Fruit fly (Drosophila melanogaster): ENCODE data around the gene CG6749.
A peak's percentile ranks its signal among the peaks of the same experiment; 100 is the strongest.

CG6749 gene

DNA sequence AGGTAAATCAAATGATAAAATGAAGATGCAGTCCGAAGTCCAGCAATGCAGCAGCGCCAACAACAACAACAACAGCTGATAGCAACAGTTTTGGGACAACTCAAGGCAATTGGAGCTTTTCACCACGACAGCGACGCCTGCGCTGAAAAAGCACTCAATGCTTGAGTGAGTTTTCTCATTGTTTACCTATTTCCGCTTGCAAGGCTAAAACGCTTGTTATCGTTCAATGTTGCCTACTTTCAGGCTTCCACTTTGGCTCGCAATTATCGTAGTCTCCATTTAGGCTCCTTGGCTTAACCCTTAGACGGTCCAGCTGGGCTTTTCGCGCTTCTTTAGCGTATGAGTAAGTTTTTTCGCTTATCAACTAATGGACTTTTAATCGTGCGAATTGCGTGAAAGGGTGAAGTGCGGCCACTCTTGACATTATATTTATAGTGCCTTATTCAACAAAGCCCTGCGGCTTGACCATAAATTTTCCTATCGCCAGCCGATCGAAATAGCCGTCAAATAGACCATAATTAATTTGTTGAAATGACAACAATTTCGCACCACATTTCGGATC, 28.5 kb upstream of the CG6749 start (continued):
- TF ChIP-seq CG8319 (GFP tag; optimal IDR thresholded peaks at IDR 0.05) (no peak), ss (GFP tag; optimal IDR thresholded peaks at IDR 0.05) (peak; percentile 4 to 35), CG8119 (GFP tag; IDR thresholded peaks at IDR 0.05) (peak; percentile 42; the same call in 1 of the 3 replicates), Ets96B (tag; optimal IDR thresholded peaks at IDR 0.05) (no peak), CG11294 (GFP tag; IDR thresholded peaks at IDR 0.05) (no peak), CG6808 (GFP tag; optimal IDR thresholded peaks at IDR 0.05) (no peak), Eip93F (GFP tag; optimal IDR thresholded peaks at IDR 0.05) (no peak), CG4318 (GFP tag; optimal IDR thresholded peaks at IDR 0.05) (no peak), CG16779 (tag; optimal IDR thresholded peaks at IDR 0.05) (no peak), fd85E (GFP tag; optimal IDR thresholded peaks at IDR 0.05) (no peak), Met (GFP tag; optimal IDR thresholded peaks at IDR 0.05) (no peak), Gug (GFP tag; IDR thresholded peaks at IDR 0.05) (no peak), eg (GFP tag; IDR thresholded peaks at IDR 0.05) (no peak), CG32006 (GFP tag; optimal IDR thresholded peaks at IDR 0.05) (no peak), Blimp-1 (GFP tag; optimal IDR thresholded peaks at IDR 0.05) (no peak), fkh (GFP tag; optimal IDR thresholded peaks at IDR 0.05) (peak; percentile 85), net (GFP tag; optimal IDR thresholded peaks at IDR 0.05) (peak; percentile 44), Eip75B (GFP tag; optimal IDR thresholded peaks at IDR 0.05) (no peak), CG6163 (GFP tag; IDR thresholded peaks at IDR 0.05) (0 out of 3 replicates have a peak, but pooled peaks have one; percentile 33), dsx (GFP tag; optimal IDR thresholded peaks at IDR 0.05; ENCODE audit: poor library complexity, severe bottlenecking) (no peak), CG9139 (GFP tag; optimal IDR thresholded peaks at IDR 0.05) (no peak), svp (GFP tag) (peak; percentile 24), CG3032 (tag; optimal IDR thresholded peaks at IDR 0.05) (no peak), esn (GFP tag; optimal IDR thresholded peaks at IDR 0.05) (no peak), Hr38 (GFP tag; optimal IDR thresholded peaks at IDR 0.05) (no peak)

DNA sequence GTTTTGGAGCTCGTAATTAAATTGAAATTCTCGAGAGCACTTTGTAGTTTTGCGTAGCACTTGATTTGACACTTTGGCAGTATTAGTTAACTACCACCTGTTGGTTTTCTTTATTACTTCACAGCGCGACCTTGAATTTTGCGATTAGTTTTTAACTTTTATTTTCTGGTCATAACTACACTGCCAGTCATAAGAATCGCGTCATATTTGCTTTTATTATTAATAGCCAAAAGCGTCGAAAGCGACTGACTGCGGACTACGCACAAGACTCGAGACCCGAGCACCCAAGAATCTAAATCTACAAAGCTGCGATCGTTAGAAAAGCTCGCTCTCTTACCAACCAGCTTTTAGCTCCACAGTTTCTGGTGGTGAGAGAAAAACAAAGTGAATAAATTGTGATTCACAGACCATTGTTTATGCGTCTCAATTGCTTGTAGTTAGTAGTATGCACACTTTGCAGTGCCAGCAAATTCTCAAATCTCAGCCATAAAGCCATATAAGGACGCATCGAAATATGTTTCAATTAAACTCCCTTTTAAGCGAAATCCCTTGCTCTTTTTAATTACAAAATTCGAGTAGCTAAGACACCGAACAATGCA, 26.6 kb upstream of the CG6749 start, which contains the start of gene CG42268:
TSS of gene CG42268 (minus strand) at position 245 of the 599 bp plus-strand sequence.
- no peak for TF ChIP-seq CG34406 (GFP tag; optimal IDR thresholded peaks at IDR 0.05)
- TF ChIP-seq Eip78C (GFP tag), result peak; percentile 17
- peak; percentile 59 for TF ChIP-seq fkh (GFP tag; optimal IDR thresholded peaks at IDR 0.05)

DNA sequence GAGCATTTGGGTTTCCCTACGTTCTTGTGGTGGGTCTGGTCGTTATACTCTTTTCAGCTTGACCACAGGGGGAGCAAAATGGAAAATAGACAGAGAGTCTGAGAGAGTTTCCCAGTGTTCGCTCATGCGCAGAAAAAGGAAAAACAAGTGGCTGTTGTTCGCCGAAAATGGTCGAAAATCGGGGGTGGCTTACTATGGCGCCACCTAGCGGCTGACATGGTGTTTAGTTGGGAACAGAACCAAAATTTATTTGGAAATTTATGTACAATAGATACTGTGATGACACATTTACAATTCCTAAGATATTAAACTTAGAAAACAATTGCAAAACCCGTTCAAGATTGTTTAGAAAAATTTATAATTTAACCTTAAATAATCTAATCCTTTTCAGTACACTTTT, 18.0 kb upstream of the CG6749 start:
- TF ChIP-seq Sox102F (GFP tag; optimal IDR thresholded peaks at IDR 0.05), result no peak
- TF ChIP-seq Blimp-1 (GFP tag; optimal IDR thresholded peaks at IDR 0.05), result no peak
- no peak for TF ChIP-seq Lpt (GFP tag; optimal IDR thresholded peaks at IDR 0.05)
- no peak for TF ChIP-seq acj6 (GFP tag; optimal IDR thresholded peaks at IDR 0.05)
- no peak for TF ChIP-seq CG7368 (GFP tag; optimal IDR thresholded peaks at IDR 0.05)
- TF ChIP-seq CG34406 (GFP tag; optimal IDR thresholded peaks at IDR 0.05), result no peak
- no peak for TF ChIP-seq Eip75B (GFP tag; optimal IDR thresholded peaks at IDR 0.05)
- no peak for TF ChIP-seq fkh (GFP tag; optimal IDR thresholded peaks at IDR 0.05)
- TF ChIP-seq CG8119 (GFP tag; IDR thresholded peaks at IDR 0.05), result no peak
- no peak for TF ChIP-seq fd59A (GFP tag; optimal IDR thresholded peaks at IDR 0.05)
- no peak for TF ChIP-seq dsx (GFP tag; optimal IDR thresholded peaks at IDR 0.05; ENCODE audit: poor library complexity, severe bottlenecking)
- TF ChIP-seq Smox (GFP tag; optimal IDR thresholded peaks at IDR 0.05), result no peak

DNA sequence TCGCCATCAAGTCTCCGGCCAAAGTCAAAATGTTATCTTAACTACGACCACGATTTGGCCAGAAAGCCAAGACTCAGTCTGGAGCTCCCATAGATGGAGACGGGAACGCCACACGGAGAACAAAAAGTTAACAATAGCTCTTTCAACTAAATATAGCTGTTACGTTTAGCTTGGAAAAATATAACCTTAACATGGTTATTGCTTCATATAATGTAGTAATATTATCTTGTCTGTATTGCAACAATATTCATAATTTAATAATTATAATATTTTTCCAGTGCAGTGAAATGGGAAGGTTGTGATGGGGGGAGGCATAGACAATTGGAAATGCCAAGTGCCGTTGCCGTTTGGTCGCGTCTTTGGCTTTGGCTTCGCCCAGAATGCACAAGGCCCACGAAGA, 11.8 kb upstream of the CG6749 start:
- peak; percentile 20 for TF ChIP-seq Sox14 (GFP tag; optimal IDR thresholded peaks at IDR 0.05)
- peak; percentile 27 for TF ChIP-seq CG16779 (tag; optimal IDR thresholded peaks at IDR 0.05)
- TF ChIP-seq Hr38 (GFP tag; optimal IDR thresholded peaks at IDR 0.05), result no peak
- no peak for TF ChIP-seq esn (GFP tag; optimal IDR thresholded peaks at IDR 0.05)
- TF ChIP-seq vri (GFP tag; optimal IDR thresholded peaks at IDR 0.05), result no peak
- TF ChIP-seq spab (GFP tag; optimal IDR thresholded peaks at IDR 0.05), result no peak
- TF ChIP-seq pdm3 (GFP tag; optimal IDR thresholded peaks at IDR 0.05), result peak; percentile 25
- TF ChIP-seq CG9139 (GFP tag; optimal IDR thresholded peaks at IDR 0.05), result no peak
- TF ChIP-seq CG4318 (GFP tag; optimal IDR thresholded peaks at IDR 0.05), result peak; percentile 68
- no peak for TF ChIP-seq topi (GFP tag; optimal IDR thresholded peaks at IDR 0.05)
- TF ChIP-seq Hr39 (GFP tag; optimal IDR thresholded peaks at IDR 0.05), result no peak
- TF ChIP-seq CG31627 (GFP tag; optimal IDR thresholded peaks at IDR 0.05), result no peak
- no peak for TF ChIP-seq CG34406 (GFP tag; optimal IDR thresholded peaks at IDR 0.05)
- peak; percentile 69 for TF ChIP-seq CG10631 (GFP tag; optimal IDR thresholded peaks at IDR 0.05)
- TF ChIP-seq CG1621 (tag; optimal IDR thresholded peaks at IDR 0.05), result no peak
- TF ChIP-seq Ets96B (tag; optimal IDR thresholded peaks at IDR 0.05), result peak; percentile 32
- peak; percentile 59 for TF ChIP-seq achi (GFP tag; optimal IDR thresholded peaks at IDR 0.05)
- peak; percentile 89 for TF ChIP-seq CG32006 (GFP tag; optimal IDR thresholded peaks at IDR 0.05)
- peak; percentile 76 for TF ChIP-seq Gug (GFP tag; IDR thresholded peaks at IDR 0.05)
- peak; percentile 77 for TF ChIP-seq CG6163 (GFP tag; IDR thresholded peaks at IDR 0.05)
- TF ChIP-seq fd59A (GFP tag; optimal IDR thresholded peaks at IDR 0.05), result no peak
- TF ChIP-seq lz (GFP tag; optimal IDR thresholded peaks at IDR 0.05), result no peak
- no peak for TF ChIP-seq Sox102F (GFP tag; optimal IDR thresholded peaks at IDR 0.05)
